Worm (Caenorhabditis elegans): Measurements from ENCODE around the gene C08B6.5.

ce11 chrV:10107309-10107708 lies 10.3 kb upstream of the C08B6.5 start, which contains the start of gene C08B6.11:
- no peak for TF ChIP-seq lin-14 (GFP tag; optimal IDR thresholded peaks at IDR 0.05)
- TF ChIP-seq nhr-12 (tag; optimal IDR thresholded peaks at IDR 0.05): no peak
- no peak for TF ChIP-seq elt-3 (tag; optimal IDR thresholded peaks at IDR 0.05)
- TF ChIP-seq ces-1 (GFP tag; optimal IDR thresholded peaks at IDR 0.05): no peak
- no peak for TF ChIP-seq lin-13 (GFP tag; optimal IDR thresholded peaks at IDR 0.05)
- TF ChIP-seq lin-39 (tag; optimal IDR thresholded peaks at IDR 0.05): no peak
- no peak for TF ChIP-seq grh-1 (GFP tag; IDR thresholded peaks at IDR 0.05)
- TF ChIP-seq dpl-1 (GFP tag; optimal IDR thresholded peaks at IDR 0.05): no peak
